Fruit fly (Drosophila melanogaster) Kc167 (cell line): ENCODE data around the gene CG16854.

Experiments
- Myc ChIP-seq: fragments of >200 bp; optimal IDR thresholded peaks from 2 replicates; lab custom pipeline; 2017; ENCODE audit warnings: missing external identifiers
- Sin3A ChIP-seq: fragments of >200 bp; optimal IDR thresholded peaks from 2 replicates; lab custom pipeline; 2018; ENCODE audit warnings: missing external identifiers
- h ChIP-seq: fragments of >200 bp; optimal IDR thresholded peaks from 3 replicates; lab custom pipeline; 2018; ENCODE audit warnings: missing external identifiers
- insv ChIP-seq: fragments of >200 bp; optimal IDR thresholded peaks from 3 replicates; lab custom pipeline; 2018; ENCODE audit warnings: missing external identifiers
- psq ChIP-seq: fragments of >200 bp; optimal IDR thresholded peaks from 2 replicates; lab custom pipeline; 2017; ENCODE audit warnings: missing external identifiers
- ttk ChIP-seq: sonication (Bioruptor generic); optimal IDR thresholded peaks from 2 replicates; lab custom pipeline; 2017; ENCODE audit warnings: missing external identifiers

DNA sequence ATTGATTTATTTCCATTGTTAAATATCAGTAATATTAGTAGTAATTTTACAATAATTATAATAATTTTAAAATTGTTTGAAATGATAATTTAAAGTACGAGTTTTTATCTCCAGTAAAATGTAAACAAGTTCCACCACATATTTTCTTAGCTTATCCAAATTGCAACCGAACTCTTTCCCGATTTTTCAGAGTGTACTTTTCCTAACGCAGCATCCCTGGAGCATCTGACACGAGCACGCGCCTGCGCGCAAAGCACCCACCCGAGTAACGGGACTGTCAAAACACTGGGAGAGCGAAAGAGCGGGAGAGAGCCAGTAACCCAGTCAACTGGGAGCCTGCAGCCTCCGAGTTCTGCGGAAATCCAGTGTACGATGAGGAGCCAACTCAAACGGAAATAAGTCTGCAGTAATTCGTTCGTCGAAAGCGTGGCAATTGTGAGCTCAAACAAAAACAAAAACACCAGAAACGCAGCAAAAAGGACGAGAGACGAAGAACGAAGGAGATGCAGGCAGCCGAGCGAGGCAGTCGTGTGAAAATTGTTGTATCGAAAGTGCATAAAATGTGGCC is at the start of gene CG16854:
- TF ChIP-seq insv (no peak), psq (lab: Kevin White, UChicago) (no peak), h (no peak), Myc (lab: Kevin White, UChicago) (no peak), Sin3A (lab: Kevin White, UChicago) (no peak), ttk (no peak)
